Worm (Caenorhabditis elegans) whole organism, L4 larva: ENCODE measurements around the gene arl-8.

ENCODE experiments used
- T20F7.1 ChIP-seq: fragments of 200-800 bp; sonication (Bioruptor generic); optimal IDR thresholded peaks from 2 replicates; lab custom pipeline; 2018; ENCODE audit warnings: mild to moderate bottlenecking, missing genetic modification characterization, missing compliant biosample characterization
- daf-8 ChIP-seq: fragments of 200-800 bp; sonication (Bioruptor generic); IDR thresholded peaks from 2 replicates; pipeline ENCODE4 v1.3.6; 2022; ENCODE audit warnings: missing genetic modification characterization, missing compliant biosample characterization
- dve-1 ChIP-seq: sonication (generic microtip); optimal IDR thresholded peaks from 2 replicates; lab custom pipeline; 2017; ENCODE audit warnings: antibody characterized with exemption, mild to moderate bottlenecking, missing genetic modification characterization, missing compliant biosample characterization; ENCODE audit not compliant: insufficient read depth
- egl-27 ChIP-seq: sonication (generic microtip); optimal IDR thresholded peaks from 3 replicates; lab custom pipeline; 2017; ENCODE audit warnings: missing biosample characterization, missing genetic modification reagents, missing genetic modification characterization
- lin-13 ChIP-seq: fragments of 150-350 bp; optimal IDR thresholded peaks from 2 replicates; lab custom pipeline; 2014; ENCODE audit warnings: missing biosample characterization, missing genetic modification reagents, missing genetic modification characterization
- lin-39 ChIP-seq: fragments of 150-350 bp; optimal IDR thresholded peaks from 2 replicates; lab custom pipeline; 2014; ENCODE audit warnings: missing biosample characterization, missing genetic modification reagents, missing genetic modification characterization
- lsy-2 ChIP-seq, 2 experiments: fragments of 150-350 bp in 1 of 2; sonication (generic microtip) in 1 of 2; optimal IDR thresholded peaks; 2 replicates each; lab custom pipeline; 2014 to 2017; ENCODE audit warnings: missing biosample characterization in 2 of 2, missing genetic modification characterization in 2 of 2
- nhr-237 ChIP-seq: sonication (generic microtip); optimal IDR thresholded peaks from 2 replicates; lab custom pipeline; 2017; ENCODE audit warnings: missing biosample characterization, missing genetic modification characterization
- pha-4 ChIP-seq, 2 experiments: fragments of 150-350 bp in 1 of 2; fragments of 200-800 bp in 1 of 2; sonication (Bioruptor generic) in 1 of 2; IDR thresholded peaks in 1 of 2; optimal IDR thresholded peaks in 1 of 2; 2 replicates each; pipeline versions ENCODE4 v1.3.6 to Lab custom; 2014 to 2022; ENCODE audit warnings: missing genetic modification characterization in 2 of 2, missing genetic modification reagents in 2 of 2, missing biosample characterization in 1 of 2, missing compliant biosample characterization in 1 of 2
- php-3 ChIP-seq: fragments of 200-800 bp; sonication (Bioruptor generic); IDR thresholded peaks from 2 replicates; pipeline ENCODE4 v1.3.6; 2022; ENCODE audit warnings: missing genetic modification reagents, missing genetic modification characterization, missing compliant biosample characterization
- pqm-1 ChIP-seq: sonication (generic microtip); optimal IDR thresholded peaks from 2 replicates; lab custom pipeline; 2017; ENCODE audit warnings: missing biosample characterization, missing genetic modification characterization
- snpc-4 ChIP-seq: fragments of 150-350 bp; optimal IDR thresholded peaks from 2 replicates; lab custom pipeline; 2014; ENCODE audit warnings: missing biosample characterization, missing genetic modification characterization
- unc-62 ChIP-seq, 3 experiments: fragments of 150-350 bp in 1 of 3; sonication (generic microtip); optimal IDR thresholded peaks in 2 of 3; peaks in 1 of 3; 1 replicate in 1 of 3; 2 replicates in 2 of 3; lab custom pipeline; 2014 to 2017; ENCODE audit warnings: missing biosample characterization in 3 of 3, missing genetic modification characterization in 3 of 3, missing genetic modification reagents in 3 of 3, missing genotype in 1 of 3

DNA sequence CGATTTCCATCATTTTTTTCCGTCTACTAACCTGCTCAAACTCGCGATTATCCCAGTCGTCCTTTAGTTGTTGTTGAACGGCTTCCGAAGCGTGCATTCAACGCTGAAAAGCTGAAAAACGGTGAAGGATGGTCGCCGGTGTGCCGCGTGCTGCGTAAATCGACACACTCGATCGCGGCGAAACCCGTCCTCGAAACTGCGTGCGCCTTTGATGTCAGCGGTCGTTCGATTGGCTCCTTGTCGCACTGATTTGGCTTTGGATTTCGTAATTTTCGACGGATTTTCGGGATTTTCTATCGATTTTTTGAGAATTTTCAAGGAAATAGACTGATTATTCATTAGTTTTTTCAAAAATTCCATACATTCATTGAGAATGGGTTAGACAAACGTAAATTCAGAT, 595 bp upstream of the arl-8 start, which contains the start of the genes Y57G11C.1147 and nuo-3:
- TF ChIP-seq lsy-2 (tag; optimal IDR thresholded peaks at IDR 0.05; lab: Kevin White, UChicago): peak in 1 of 2 experiments; percentile 8
- TF ChIP-seq unc-62 (GFP tag; optimal IDR thresholded peaks at IDR 0.05 in 1 of 2; lab: Kevin White, UChicago): no peak
- no peak for TF ChIP-seq unc-62 (tag; optimal IDR thresholded peaks at IDR 0.05; lab: Kevin White, UChicago)
- TF ChIP-seq lin-39: no peak
- TF ChIP-seq nhr-237 (tag; lab: Kevin White, UChicago): no peak
- no peak for TF ChIP-seq snpc-4 (tag; lab: Kevin White, UChicago)
- TF ChIP-seq dve-1 (tag; lab: Kevin White, UChicago): no peak
- TF ChIP-seq T20F7.1 (GFP tag; lab: Kevin White, UChicago): no peak
- no peak for TF ChIP-seq lin-13 (GFP tag; lab: Kevin White, UChicago)
- TF ChIP-seq php-3 (GFP tag; lab: Robert Waterston, UW): no peak
- no peak for TF ChIP-seq daf-8
- no peak for TF ChIP-seq pha-4 (GFP tag; IDR thresholded peaks at IDR 0.05; lab: Robert Waterston, UW)
- TF ChIP-seq pha-4 (tag; optimal IDR thresholded peaks at IDR 0.05; lab: Kevin White, UChicago): no peak
- no peak for TF ChIP-seq egl-27 (tag; lab: Kevin White, UChicago)
- no peak for TF ChIP-seq pqm-1
